Worm (Caenorhabditis elegans): ENCODE data around the gene C30G12.4.

The C30G12.4 gene

ce11 chrII:7301670-7302151 is 39.8 kb downstream of the C30G12.4 start, which contains the start of gene cul-4 (continued):
- TF ChIP-seq elt-3 (tag; optimal IDR thresholded peaks at IDR 0.05) (peak in 2 of 6 experiments; percentile 21 to 61), unc-62 (GFP tag; optimal IDR thresholded peaks at IDR 0.05) (no peak), lin-15B (tag; optimal IDR thresholded peaks at IDR 0.05) (peak; percentile 30), hlh-4 (tag; optimal IDR thresholded peaks at IDR 0.05) (no peak), sup-37 (GFP tag; optimal IDR thresholded peaks at IDR 0.05) (peak; percentile 12), sptf-1 (tag; optimal IDR thresholded peaks at IDR 0.05) (no peak), ceh-90 (tag; optimal IDR thresholded peaks at IDR 0.05) (no peak), lin-14 (GFP tag; optimal IDR thresholded peaks at IDR 0.05) (no peak), snpc-4 (tag; optimal IDR thresholded peaks at IDR 0.05) (peak; percentile 70), nhr-84 (tag; optimal IDR thresholded peaks at IDR 0.05) (no peak), nhr-19 (GFP tag; conservative IDR thresholded peaks at IDR 0.05) (peak; percentile 82), sox-4 (tag; optimal IDR thresholded peaks at IDR 0.05) (no peak), efl-3 (GFP tag; optimal IDR thresholded peaks at IDR 0.05) (no peak), mdl-1 (tag; optimal IDR thresholded peaks at IDR 0.05) (peak in 1 of 2 experiments; percentile 46), unc-98 (GFP tag; IDR thresholded peaks at IDR 0.05) (no peak), nhr-237 (tag; optimal IDR thresholded peaks at IDR 0.05) (no peak), pax-3 (tag; optimal IDR thresholded peaks at IDR 0.05) (no peak), aly-2 (tag; optimal IDR thresholded peaks at IDR 0.05) (no peak), isw-1 (GFP tag; IDR thresholded peaks at IDR 0.05) (peak; percentile 54), lin-35 (GFP tag; optimal IDR thresholded peaks at IDR 0.05) (peak; percentile 76 to 82), blmp-1 (tag; optimal IDR thresholded peaks at IDR 0.05) (peak; percentile 65), nhr-11 (tag; optimal IDR thresholded peaks at IDR 0.05) (no peak), C16A3.4 (tag; optimal IDR thresholded peaks at IDR 0.05) (peak; percentile 41), mab-9 (GFP tag; IDR thresholded peaks at IDR 0.05) (peak; percentile 66; the same call in 1 of the 2 replicates), mef-2 (tag; optimal IDR thresholded peaks at IDR 0.05) (no peak), nhr-20 (tag; optimal IDR thresholded peaks at IDR 0.05) (peak; percentile 85), efl-1 (optimal IDR thresholded peaks at IDR 0.05) (peak; percentile 71 to 82), efl-1 (GFP tag; optimal IDR thresholded peaks at IDR 0.05 in 1 of 2) (peak; percentile 76 to 97), ets-5 (GFP tag; IDR thresholded peaks at IDR 0.05) (no peak), jun-1 (tag; optimal IDR thresholded peaks at IDR 0.05) (peak; percentile 60), lsy-2 (tag; optimal IDR thresholded peaks at IDR 0.05) (peak; percentile 84 to 88), alr-1 (tag; optimal IDR thresholded peaks at IDR 0.05; ENCODE audit: borderline replicate concordance) (no peak), nhr-90 (tag; optimal IDR thresholded peaks at IDR 0.05; ENCODE audit: poor library complexity) (peak; percentile 81), ceh-8 (GFP tag; optimal IDR thresholded peaks at IDR 0.05) (peak; percentile 46), zag-1 (tag; optimal IDR thresholded peaks at IDR 0.05) (no peak), xbp-1 (tag; optimal IDR thresholded peaks at IDR 0.05) (peak; percentile 85), aha-1 (tag; optimal IDR thresholded peaks at IDR 0.05) (no peak), egl-13 (tag; optimal IDR thresholded peaks at IDR 0.05) (peak; percentile 65)

ce11 chrII:7305558-7305957 is 43.6 kb downstream of the C30G12.4 start, which contains the start of gene brf-1:
TSS of gene brf-1 (plus strand) at chrII:7305858.
- TF ChIP-seq ceh-8 (GFP tag; optimal IDR thresholded peaks at IDR 0.05) (no peak), vab-15 (tag; optimal IDR thresholded peaks at IDR 0.05) (no peak), skn-1 (tag; optimal IDR thresholded peaks at IDR 0.05) (no peak), nhr-12 (tag; optimal IDR thresholded peaks at IDR 0.05) (no peak), nhr-20 (tag; optimal IDR thresholded peaks at IDR 0.05) (no peak), snpc-4 (tag; optimal IDR thresholded peaks at IDR 0.05) (no peak), C16A3.4 (tag; optimal IDR thresholded peaks at IDR 0.05) (no peak), nhr-84 (tag; optimal IDR thresholded peaks at IDR 0.05) (no peak), unc-130 (tag; optimal IDR thresholded peaks at IDR 0.05) (no peak), grh-1 (GFP tag; IDR thresholded peaks at IDR 0.05) (no peak), aly-2 (tag; optimal IDR thresholded peaks at IDR 0.05) (no peak), aha-1 (tag; optimal IDR thresholded peaks at IDR 0.05) (no peak), nhr-28 (tag; optimal IDR thresholded peaks at IDR 0.05) (no peak), lsy-2 (tag; optimal IDR thresholded peaks at IDR 0.05) (no peak), nhr-90 (tag; optimal IDR thresholded peaks at IDR 0.05; ENCODE audit: poor library complexity) (no peak)

Data from whole organism, L1 larva.